Worm (Caenorhabditis elegans): ENCODE data around the gene slc-17.2.
"Not testable (repeated sequence)": the region's sequence is repeated elsewhere in the genome, so short reads cannot be mapped to it uniquely, and the experiment has no call there.

Gene slc-17.2

DNA sequence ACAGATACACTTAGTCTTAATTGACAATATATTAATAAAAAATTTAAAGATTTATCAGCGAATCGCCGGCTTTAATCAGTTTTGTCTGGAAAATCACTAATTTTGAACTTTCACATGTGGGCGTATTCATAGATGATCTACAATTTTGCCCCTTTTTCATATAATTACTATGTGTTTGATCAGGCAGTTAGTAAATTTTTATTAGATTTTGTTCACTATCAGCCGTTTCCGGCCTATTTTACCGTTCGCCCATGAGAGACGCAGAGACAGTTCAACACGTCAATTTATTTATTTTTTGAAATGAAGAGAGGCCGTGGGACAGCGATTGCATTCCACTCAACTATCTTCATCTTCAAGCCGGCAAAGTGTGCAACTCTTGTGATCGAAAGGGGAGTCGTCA lies 30.3 kb upstream of the slc-17.2 start, which contains the start of gene T26G10.4:
Gene T26G10.4, plus strand, starts transcription at position 301 of the 400 bp plus-strand sequence.
- not testable (repeated sequence) for TF ChIP-seq nfya-1, ceh-9, nhr-232 (tag; optimal IDR thresholded peaks at IDR 0.05)

DNA sequence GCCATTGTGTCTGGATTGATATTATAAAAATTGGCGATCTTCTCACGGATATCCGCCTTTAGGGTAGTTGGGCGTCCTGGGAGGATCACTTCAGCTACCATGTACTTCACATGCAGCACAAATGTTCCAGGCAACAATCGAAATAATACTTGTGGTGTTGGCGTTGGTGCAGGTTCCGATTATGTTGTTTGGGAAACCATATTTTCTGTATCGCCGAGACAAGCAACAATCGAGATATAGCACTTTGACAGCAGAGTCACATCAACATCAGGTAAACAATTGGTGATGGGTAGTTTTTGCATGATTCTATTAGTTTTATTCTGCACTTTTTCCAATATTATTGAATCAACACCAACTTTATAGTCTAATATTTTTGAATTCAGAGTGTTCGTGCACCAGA lies 23.4 kb upstream of the slc-17.2 start, which contains the start of gene T26G10.3:
Gene T26G10.3, minus strand, starts transcription at position 101 of the 400 bp plus-strand sequence.
- TF ChIP-seq tbx-2 (tag; optimal IDR thresholded peaks at IDR 0.05): no peak

DNA sequence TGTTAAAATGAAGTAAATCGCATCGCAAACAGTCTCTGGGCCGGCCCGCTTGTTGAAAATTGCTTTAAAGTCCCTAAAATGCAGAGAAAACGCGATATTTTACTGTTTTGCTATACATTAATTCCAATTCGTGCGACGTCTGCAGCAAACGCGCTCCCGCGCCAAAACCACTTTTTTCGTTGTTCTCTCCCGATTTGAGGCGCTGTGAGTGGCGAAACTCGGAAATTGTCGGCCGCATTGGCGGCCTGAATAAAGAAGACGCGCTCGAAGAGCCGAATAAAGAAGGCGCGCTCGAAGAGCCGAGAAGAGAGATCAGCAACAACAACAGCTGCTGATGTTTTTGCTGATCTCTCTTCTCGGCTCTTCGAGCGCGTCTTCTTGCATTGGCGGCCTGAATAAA lies 18.4 kb upstream of the slc-17.2 start:
- peak; percentile 49 for TF ChIP-seq ceh-31 (tag; optimal IDR thresholded peaks at IDR 0.05)

- TF ChIP-seq ceh-31 (tag; optimal IDR thresholded peaks at IDR 0.05) (peak; percentile 4), elt-2 (tag; optimal IDR thresholded peaks at IDR 0.05) (peak; percentile 20), nfya-1 (tag; optimal IDR thresholded peaks at IDR 0.05) (peak; percentile 13), ceh-18 (tag; optimal IDR thresholded peaks at IDR 0.05) (no peak), unc-42 (tag; optimal IDR thresholded peaks at IDR 0.05) (peak; percentile 9)
Measured at ce11 chrIII:9406600-9406999, 16.7 kb upstream of the slc-17.2 start, which contains the start of gene T26G10.1. T26G10.1 (minus strand) TSS chrIII:9406641.

DNA sequence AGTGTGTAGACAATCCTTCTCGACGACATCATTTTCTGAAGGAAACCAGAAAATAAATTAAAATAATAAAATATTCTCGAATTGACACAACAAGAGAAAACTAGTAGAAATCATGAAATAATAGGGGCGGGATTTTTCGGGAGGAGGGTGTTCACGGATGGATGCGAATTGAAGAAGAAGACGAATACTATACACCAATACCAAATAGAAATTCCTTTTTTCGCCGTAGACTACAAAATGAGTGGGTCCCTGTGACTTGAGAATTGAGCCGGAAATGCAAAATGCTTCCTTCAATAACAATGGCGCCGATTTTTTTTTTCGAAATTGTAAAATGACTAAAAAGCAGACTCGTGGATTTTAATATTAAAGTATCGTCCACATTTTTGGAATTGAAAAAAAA lies 11.1 kb upstream of the slc-17.2 start, which contains the start of gene nlp-48:
Gene nlp-48, minus strand, starts transcription at position 101 of the 400 bp plus-strand sequence.
- TF ChIP-seq dve-1 (tag; optimal IDR thresholded peaks at IDR 0.05): no peak
- no peak for TF ChIP-seq elt-4 (tag; optimal IDR thresholded peaks at IDR 0.05)
- no peak for TF ChIP-seq pha-2 (tag; optimal IDR thresholded peaks at IDR 0.05)
- no peak for TF ChIP-seq sdc-2 (tag; optimal IDR thresholded peaks at IDR 0.05)
- no peak for TF ChIP-seq ceh-2 (tag; optimal IDR thresholded peaks at IDR 0.05)
- TF ChIP-seq K02D7.2 (tag; optimal IDR thresholded peaks at IDR 0.05): no peak
- no peak for TF ChIP-seq F13H6.1 (tag; optimal IDR thresholded peaks at IDR 0.05)
- no peak for TF ChIP-seq ceh-14 (tag; optimal IDR thresholded peaks at IDR 0.05)
- TF ChIP-seq hlh-8 (tag; optimal IDR thresholded peaks at IDR 0.05): no peak
- no peak for TF ChIP-seq C08G9.2 (tag; optimal IDR thresholded peaks at IDR 0.05)
- TF ChIP-seq ceh-24 (tag; optimal IDR thresholded peaks at IDR 0.05): no peak
- no peak for TF ChIP-seq odd-2 (tag; optimal IDR thresholded peaks at IDR 0.05)

DNA sequence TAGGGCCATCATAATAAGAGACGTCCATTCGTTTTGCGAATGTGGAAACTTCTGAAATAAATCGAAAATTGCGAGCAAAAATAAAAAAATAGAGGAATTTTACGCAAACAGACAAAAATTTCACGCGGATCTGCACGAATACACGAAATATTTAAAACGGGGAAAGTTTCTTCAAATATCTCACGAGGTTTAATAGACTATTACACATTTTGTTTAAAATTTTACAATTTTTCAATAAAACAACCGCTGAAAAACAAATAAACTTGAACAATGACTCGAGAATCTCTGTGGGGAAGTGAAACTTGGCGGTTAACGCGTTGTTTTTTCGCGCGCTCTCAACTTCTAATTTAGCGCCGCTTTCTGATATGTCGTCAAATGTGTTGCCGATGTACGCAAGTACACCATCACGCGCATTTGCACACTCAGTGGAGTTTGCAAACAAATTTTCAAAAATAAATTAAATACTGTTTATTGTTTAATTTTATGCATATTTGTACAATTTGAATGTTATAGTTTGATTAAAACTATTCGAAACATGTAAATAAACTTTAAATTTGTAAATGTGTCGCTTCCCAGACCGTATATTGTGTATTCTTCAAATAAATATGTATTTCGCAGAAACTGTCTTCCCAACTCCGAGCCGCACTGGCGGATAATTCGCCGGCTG lies 3.3 kb upstream of the slc-17.2 start, which contains the start of the genes gpr-2 and rgr-1:
Gene gpr-2, minus strand, starts transcription at position 51 of the 667 bp plus-strand sequence.
Gene rgr-1, plus strand, starts transcription at position 617 of the 667 bp plus-strand sequence.
- TF ChIP-seq C38D4.7 (GFP tag; optimal IDR thresholded peaks at IDR 0.05): no peak
- TF ChIP-seq fkh-6 (tag; optimal IDR thresholded peaks at IDR 0.05): no peak
- TF ChIP-seq ets-4 (tag; optimal IDR thresholded peaks at IDR 0.05): no peak
- TF ChIP-seq nhr-11 (tag; optimal IDR thresholded peaks at IDR 0.05): no peak
- TF ChIP-seq ceh-2 (tag; optimal IDR thresholded peaks at IDR 0.05): no peak
- peak; percentile 31 for TF ChIP-seq nfya-1 (tag; optimal IDR thresholded peaks at IDR 0.05)
- TF ChIP-seq hlh-6 (tag; optimal IDR thresholded peaks at IDR 0.05): no peak
- TF ChIP-seq ceh-19 (GFP tag; optimal IDR thresholded peaks at IDR 0.05): no peak

ce11 chrIII:9390924-9391323 lies 1.0 kb upstream of the slc-17.2 start:
- TF ChIP-seq unc-86 (tag; optimal IDR thresholded peaks at IDR 0.05): no peak
- TF ChIP-seq hlh-13 (GFP tag; optimal IDR thresholded peaks at IDR 0.05): no peak
- TF ChIP-seq hlh-8 (tag; optimal IDR thresholded peaks at IDR 0.05): no peak
- no peak for TF ChIP-seq C08G9.2 (tag; optimal IDR thresholded peaks at IDR 0.05)
- TF ChIP-seq fkh-6 (tag; optimal IDR thresholded peaks at IDR 0.05): no peak
- TF ChIP-seq npax-4 (tag; optimal IDR thresholded peaks at IDR 0.05): no peak
- TF ChIP-seq ceh-34 (tag; optimal IDR thresholded peaks at IDR 0.05): no peak
- no peak for TF ChIP-seq C38D4.7 (GFP tag; optimal IDR thresholded peaks at IDR 0.05)
- no peak for TF ChIP-seq odd-2 (tag; optimal IDR thresholded peaks at IDR 0.05)
- TF ChIP-seq sdc-2 (tag; optimal IDR thresholded peaks at IDR 0.05): no peak
- TF ChIP-seq lim-6 (tag; optimal IDR thresholded peaks at IDR 0.05): no peak
- no peak for TF ChIP-seq unc-3 (GFP tag; conservative IDR thresholded peaks at IDR 0.05)
- TF ChIP-seq unc-3 (tag; optimal IDR thresholded peaks at IDR 0.05): no peak

All from whole organism, late embryonic.